Worm (Caenorhabditis elegans): ENCODE data around the gene Y13C8A.1.
A peak's percentile ranks its signal among the peaks of the same experiment; 100 is the strongest.

Y13C8A.1 gene

DNA sequence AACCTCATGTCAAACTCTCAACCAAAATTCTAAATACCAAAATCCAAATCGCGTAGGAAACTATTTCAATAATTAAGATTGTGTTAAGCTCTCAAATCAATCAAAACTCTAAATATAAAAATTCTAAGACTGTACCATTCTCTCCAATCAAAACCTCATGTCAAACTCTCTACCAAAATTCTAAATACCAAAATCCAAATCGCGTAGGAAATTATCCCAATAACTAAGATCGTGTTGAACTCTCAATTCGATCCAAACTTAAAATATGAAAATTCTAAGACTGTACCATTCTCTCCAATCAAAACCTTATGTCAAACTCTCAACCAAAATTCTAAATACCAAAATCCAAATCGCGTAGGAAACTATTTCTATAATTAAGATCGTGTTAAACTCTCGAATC, 48.8 kb downstream of the Y13C8A.1 start (continued):
- 0 out of 2 replicates have a peak, but pooled peaks have one; percentile 52 for TF ChIP-seq aptf-3 (GFP tag; IDR thresholded peaks at IDR 0.05)
- peak; percentile 77; the same call in 1 of the 2 replicates for TF ChIP-seq ztf-25 (GFP tag; IDR thresholded peaks at IDR 0.05)
- peak; percentile 77 for TF ChIP-seq F39B2.1 (GFP tag; IDR thresholded peaks at IDR 0.05)
- peak; percentile 81 for TF ChIP-seq pbrm-1 (GFP tag; IDR thresholded peaks at IDR 0.05)
- peak; percentile 75 for TF ChIP-seq lin-26 (GFP tag; IDR thresholded peaks at IDR 0.05)
- 0 out of 2 replicates have a peak, but pooled peaks have one; percentile 29 for TF ChIP-seq C17E4.6 (GFP tag; IDR thresholded peaks at IDR 0.05)
- TF ChIP-seq aptf-2 (GFP tag; conservative IDR thresholded peaks at IDR 0.05), result peak; percentile 79
- TF ChIP-seq cebp-2 (GFP tag; IDR thresholded peaks at IDR 0.05), result peak; percentile 67; the same call in 1 of the 2 replicates
- peak; percentile 70 for TF ChIP-seq attf-6 (GFP tag; IDR thresholded peaks at IDR 0.05)
- peak; percentile 66 for TF ChIP-seq ceh-58 (GFP tag; IDR thresholded peaks at IDR 0.05)
